Fruit fly (Drosophila melanogaster): ENCODE data around the gene CG3106.

Gene CG3106

DNA sequence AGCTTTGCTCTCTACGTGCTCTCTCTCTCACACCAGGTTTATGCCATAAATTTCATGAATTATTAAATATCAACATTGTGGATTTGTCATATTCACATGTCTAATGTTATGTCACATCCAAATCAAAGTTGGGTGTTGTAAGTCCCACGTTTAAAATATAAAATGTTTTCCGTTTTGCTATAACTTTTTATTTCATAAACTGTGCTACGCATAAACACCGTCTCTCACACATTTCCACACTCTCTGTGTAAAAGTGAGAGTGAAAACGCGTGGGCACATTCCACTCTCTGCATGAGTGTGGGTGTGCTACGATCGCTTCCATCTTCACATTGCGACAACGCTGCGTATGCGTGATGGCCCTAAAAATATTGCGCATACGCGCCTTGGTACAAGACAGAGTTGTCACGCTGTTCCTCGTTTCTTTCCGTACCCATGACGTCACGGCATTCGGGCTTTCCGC is 22.0 kb downstream of the CG3106 start (continued):
- TF ChIP-seq CG4730 (GFP tag; IDR thresholded peaks at IDR 0.05) (peak; percentile 88), Spps (tag; optimal IDR thresholded peaks at IDR 0.05) (peak; percentile 85), ham (GFP tag; IDR thresholded peaks at IDR 0.05) (peak; percentile 70; the same call in 1 of the 2 replicates), BEAF-32 (GFP tag; optimal IDR thresholded peaks at IDR 0.05) (peak; percentile 25), Bdp1 (GFP tag; optimal IDR thresholded peaks at IDR 0.05) (peak; percentile 86), trh (GFP tag; optimal IDR thresholded peaks at IDR 0.05) (peak; percentile 90), CG3281 (GFP tag; optimal IDR thresholded peaks at IDR 0.05) (peak; percentile 99), sima (GFP tag; optimal IDR thresholded peaks at IDR 0.05) (peak; percentile 92), CG9932 (GFP tag; IDR thresholded peaks at IDR 0.05) (peak; percentile 93), CG11398 (GFP tag; optimal IDR thresholded peaks at IDR 0.05) (peak; percentile 92), Scr (GFP tag; IDR thresholded peaks at IDR 0.05; ENCODE audit: partially characterized antibody) (no peak), bab2 (GFP tag; optimal IDR thresholded peaks at IDR 0.05) (peak; percentile 93), tx (GFP tag; optimal IDR thresholded peaks at IDR 0.05) (peak; percentile 89), CoRest (tag; optimal IDR thresholded peaks at IDR 0.05) (peak; percentile 97), ci (GFP tag; IDR thresholded peaks at IDR 0.05) (peak; percentile 98), Hmx (GFP tag; optimal IDR thresholded peaks at IDR 0.05) (peak; percentile 91), Ets65A (GFP tag) (peak; percentile 98), Sry-δ (GFP tag; optimal IDR thresholded peaks at IDR 0.05) (peak; percentile 65), CG7745 (tag; optimal IDR thresholded peaks at IDR 0.05) (no peak), CG6854 (GFP tag; optimal IDR thresholded peaks at IDR 0.05) (peak; percentile 99), sna (GFP tag; IDR thresholded peaks at IDR 0.05; ENCODE audit: partially characterized antibody) (no peak), CG13624 (GFP tag; optimal IDR thresholded peaks at IDR 0.05) (peak; percentile 97), kah (GFP tag; optimal IDR thresholded peaks at IDR 0.05) (peak; percentile 93), CG4282 (GFP tag; optimal IDR thresholded peaks at IDR 0.05) (peak; percentile 91), jumu (GFP tag; optimal IDR thresholded peaks at IDR 0.05) (peak; percentile 90), CG8281 (tag; optimal IDR thresholded peaks at IDR 0.05) (peak; percentile 89), wor (GFP tag; IDR thresholded peaks at IDR 0.05) (peak; percentile 82), CG7963 (GFP tag; IDR thresholded peaks at IDR 0.05; ENCODE audit: partially characterized antibody) (no peak), zf30C (GFP tag; optimal IDR thresholded peaks at IDR 0.05) (peak; percentile 20), CG32767 (GFP tag; IDR thresholded peaks at IDR 0.05) (peak; percentile 94), CG16815 (GFP tag; optimal IDR thresholded peaks at IDR 0.05) (peak; percentile 51), CG17829 (tag; optimal IDR thresholded peaks at IDR 0.05) (peak; percentile 97), Awh (GFP tag; IDR thresholded peaks at IDR 0.05) (peak; percentile 95), CG2202 (tag; optimal IDR thresholded peaks at IDR 0.05) (peak; percentile 75), kay (GFP tag; optimal IDR thresholded peaks at IDR 0.05) (peak; percentile 79), crp (GFP tag; optimal IDR thresholded peaks at IDR 0.05) (peak in 1 of 2 experiments; percentile 62), Nf-YA (GFP tag; IDR thresholded peaks at IDR 0.05) (peak; percentile 94), bigmax (GFP tag; optimal IDR thresholded peaks at IDR 0.05) (peak; percentile 74), chn (GFP tag; optimal IDR thresholded peaks at IDR 0.05) (peak; percentile 91), Xbp1 (GFP tag; optimal IDR thresholded peaks at IDR 0.05) (peak; percentile 95), tgo (GFP tag; IDR thresholded peaks at IDR 0.05) (peak; percentile 94), odd (GFP tag; optimal IDR thresholded peaks at IDR 0.05) (peak; percentile 98), mld (GFP tag; IDR thresholded peaks at IDR 0.05; ENCODE audit: partially characterized antibody) (0 out of 3 replicates have a peak, but pooled peaks have one; percentile 34), CG11093 (GFP tag; IDR thresholded peaks at IDR 0.05) (peak; percentile 68; the same call in 2 of the 3 replicates), yki (optimal IDR thresholded peaks at IDR 0.05) (no peak), ken (GFP tag; IDR thresholded peaks at IDR 0.05) (peak; percentile 93), en (GFP tag; optimal IDR thresholded peaks at IDR 0.05) (peak; percentile 91), CkIIα-i1 (GFP tag; IDR thresholded peaks at IDR 0.05) (peak; percentile 71), YL-1 (GFP tag; optimal IDR thresholded peaks at IDR 0.05) (peak; percentile 85), CG4360 (GFP tag; IDR thresholded peaks at IDR 0.05) (peak; percentile 79), hb (GFP tag; IDR thresholded peaks at IDR 0.05; ENCODE audit: partially characterized antibody) (no peak)
